Fruit fly (Drosophila melanogaster) whole organism: ENCODE results near the gene nAChRalpha4.

Experiments used
- EcR ChIP-seq, 2 experiments: fragments of >200 bp; optimal IDR thresholded peaks; 2 replicates each; lab custom pipeline; 2017; ENCODE audit warnings: missing biosample characterization in 2 of 2, missing genetic modification characterization in 2 of 2, missing genetic modification reagents in 2 of 2
- usp ChIP-seq: fragments of >200 bp; optimal IDR thresholded peaks from 2 replicates; lab custom pipeline; 2017; ENCODE audit warnings: missing biosample characterization, missing genetic modification characterization, mixed read lengths

DNA sequence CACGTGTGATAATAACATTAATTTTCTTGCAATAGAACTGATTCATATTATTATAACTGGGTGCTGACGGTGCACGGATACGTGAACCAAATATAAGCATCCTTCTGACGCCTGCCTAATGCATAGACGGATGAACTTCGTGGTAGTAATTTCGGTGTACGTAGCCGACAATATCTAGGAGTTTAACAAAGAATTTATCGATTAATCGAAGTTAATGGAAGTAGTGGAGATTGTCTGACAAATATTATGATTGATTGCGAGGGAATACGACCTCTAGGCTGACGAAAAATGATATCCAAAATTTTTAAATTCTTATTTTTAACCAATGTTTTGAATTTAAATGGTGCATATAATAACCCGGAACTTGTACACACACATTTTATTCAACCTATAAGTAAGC is 44.1 kb downstream of the nAChRalpha4 start:
- no peak for TF ChIP-seq EcR (GFP tag; optimal IDR thresholded peaks at IDR 0.05; lab: Kevin White, UChicago)
- TF ChIP-seq usp (GFP tag; lab: Kevin White, UChicago), result no peak
